Worm (Caenorhabditis elegans) whole organism, L3 larva: ENCODE measurements around the gene nhr-201.

Experiments used
- R02D3.7 ChIP-seq: fragments of 150-350 bp; optimal IDR thresholded peaks from 2 replicates; lab custom pipeline; 2014; ENCODE audit warnings: missing biosample characterization, missing genetic modification characterization
- ZK546.5 ChIP-seq: sonication (generic microtip); optimal IDR thresholded peaks from 2 replicates; lab custom pipeline; 2017; ENCODE audit warnings: missing biosample characterization, missing genetic modification characterization
- ama-1 ChIP-seq: fragments of 150-350 bp; optimal IDR thresholded peaks from 2 replicates; lab custom pipeline; 2018
- ceh-16 ChIP-seq: sonication (generic microtip); optimal IDR thresholded peaks from 2 replicates; lab custom pipeline; 2017; ENCODE audit warnings: missing biosample characterization, missing genetic modification characterization
- ceh-28 ChIP-seq: fragments of 150-350 bp; optimal IDR thresholded peaks from 2 replicates; lab custom pipeline; 2014; ENCODE audit warnings: missing biosample characterization, missing genetic modification reagents, missing genetic modification characterization
- daf-12 ChIP-seq: fragments of 150-350 bp; optimal IDR thresholded peaks from 2 replicates; lab custom pipeline; 2014; ENCODE audit warnings: missing biosample characterization, missing genetic modification reagents, missing genetic modification characterization
- egl-5 ChIP-seq: fragments of 150-350 bp; optimal IDR thresholded peaks from 2 replicates; lab custom pipeline; 2017; ENCODE audit warnings: missing biosample characterization, missing genetic modification reagents, missing genetic modification characterization, inconsistent platforms
- elt-2 ChIP-seq: sonication (generic microtip); optimal IDR thresholded peaks from 2 replicates; lab custom pipeline; 2016; ENCODE audit warnings: missing genetic modification reagents, mild to moderate bottlenecking, missing genetic modification characterization, missing compliant biosample characterization
- elt-3 ChIP-seq, 3 experiments: fragments of 150-350 bp in 1 of 3; sonication (generic microtip) in 2 of 3; optimal IDR thresholded peaks; 2 replicates in 2 of 3; 4 replicates in 1 of 3; lab custom pipeline; 2014 to 2017; ENCODE audit warnings: missing biosample characterization in 3 of 3, missing genetic modification characterization in 3 of 3
- fkh-10 ChIP-seq: sonication (generic microtip); optimal IDR thresholded peaks from 2 replicates; lab custom pipeline; 2017; ENCODE audit warnings: missing biosample characterization, missing genetic modification reagents, missing genetic modification characterization
- hmg-11 ChIP-seq: sonication (generic microtip); optimal IDR thresholded peaks from 2 replicates; lab custom pipeline; 2016; ENCODE audit warnings: missing genetic modification characterization, missing compliant biosample characterization
- jun-1 ChIP-seq: fragments of 150-350 bp; optimal IDR thresholded peaks from 2 replicates; lab custom pipeline; 2014; ENCODE audit warnings: missing biosample characterization, missing genetic modification reagents, missing genetic modification characterization
- lin-15B ChIP-seq: fragments of 150-350 bp; optimal IDR thresholded peaks from 2 replicates; lab custom pipeline; 2014; ENCODE audit warnings: missing biosample characterization, missing genetic modification characterization
- lin-39 ChIP-seq: fragments of 150-350 bp; optimal IDR thresholded peaks from 2 replicates; lab custom pipeline; 2018; ENCODE audit warnings: missing biosample characterization, missing genetic modification reagents, missing genetic modification characterization
- lsy-12 ChIP-seq: sonication (generic microtip); optimal IDR thresholded peaks from 2 replicates; lab custom pipeline; 2016; ENCODE audit warnings: mild to moderate bottlenecking, missing genetic modification characterization, missing compliant biosample characterization
- mdl-1 ChIP-seq: fragments of 150-350 bp; optimal IDR thresholded peaks from 2 replicates; lab custom pipeline; 2014; ENCODE audit warnings: missing biosample characterization, missing genetic modification characterization
- mml-1 ChIP-seq: fragments of 150-350 bp; sonication (generic microtip); optimal IDR thresholded peaks from 3 replicates; lab custom pipeline; 2014; ENCODE audit warnings: missing biosample characterization, missing genetic modification characterization
- nfya-1 ChIP-seq: sonication (generic microtip); optimal IDR thresholded peaks from 2 replicates; lab custom pipeline; 2017; ENCODE audit warnings: missing genetic modification characterization, mild to moderate bottlenecking, missing compliant biosample characterization, antibody characterized with exemption, moderate library complexity; ENCODE audit not compliant: insufficient read depth
- nhr-23 ChIP-seq: fragments of 150-350 bp; optimal IDR thresholded peaks from 2 replicates; lab custom pipeline; 2014; ENCODE audit warnings: missing biosample characterization, missing genetic modification reagents, missing genetic modification characterization
- nhr-237 ChIP-seq: fragments of 150-350 bp; optimal IDR thresholded peaks from 2 replicates; lab custom pipeline; 2014; ENCODE audit warnings: missing biosample characterization, missing genetic modification characterization
- nhr-25 ChIP-seq: sonication (generic microtip); optimal IDR thresholded peaks from 2 replicates; lab custom pipeline; 2017; ENCODE audit warnings: missing biosample characterization, missing genetic modification characterization
- nhr-28 ChIP-seq: fragments of 150-350 bp; optimal IDR thresholded peaks from 2 replicates; lab custom pipeline; 2014; ENCODE audit warnings: missing biosample characterization, missing genetic modification characterization
- nhr-43 ChIP-seq: sonication (generic microtip); optimal IDR thresholded peaks from 2 replicates; lab custom pipeline; 2016; ENCODE audit warnings: mild to moderate bottlenecking, missing genetic modification characterization, missing compliant biosample characterization; ENCODE audit not compliant: poor library complexity, severe bottlenecking
- nhr-76 ChIP-seq: fragments of 150-350 bp; sonication (generic microtip); optimal IDR thresholded peaks from 5 replicates; lab custom pipeline; 2014; ENCODE audit warnings: missing biosample characterization, missing genetic modification characterization
- nhr-77 ChIP-seq: fragments of 150-350 bp; optimal IDR thresholded peaks from 2 replicates; lab custom pipeline; 2014; ENCODE audit warnings: missing biosample characterization, missing genetic modification characterization
- pha-4 ChIP-seq: fragments of 150-350 bp; optimal IDR thresholded peaks from 2 replicates; lab custom pipeline; 2014; ENCODE audit warnings: missing biosample characterization, missing genetic modification reagents, missing genetic modification characterization
- pqm-1 ChIP-seq: fragments of 150-350 bp; optimal IDR thresholded peaks from 2 replicates; lab custom pipeline; 2017; ENCODE audit warnings: missing biosample characterization, missing genetic modification characterization, inconsistent platforms
- snpc-4 ChIP-seq: fragments of 150-350 bp; optimal IDR thresholded peaks from 2 replicates; lab custom pipeline; 2014; ENCODE audit warnings: missing biosample characterization, missing genetic modification characterization
- tbx-2 ChIP-seq: sonication (generic microtip); optimal IDR thresholded peaks from 2 replicates; lab custom pipeline; 2016; ENCODE audit warnings: mild to moderate bottlenecking, missing genetic modification characterization, missing compliant biosample characterization
- unc-39 ChIP-seq: sonication (generic microtip); optimal IDR thresholded peaks from 4 replicates; lab custom pipeline; 2017; ENCODE audit warnings: missing biosample characterization, missing genetic modification characterization
- unc-62 ChIP-seq: fragments of 150-350 bp; sonication (generic microtip); optimal IDR thresholded peaks from 4 replicates; lab custom pipeline; 2014; ENCODE audit warnings: missing biosample characterization, missing genetic modification reagents, missing genetic modification characterization
- zag-1 ChIP-seq: fragments of 150-350 bp; optimal IDR thresholded peaks from 2 replicates; lab custom pipeline; 2014; ENCODE audit warnings: missing biosample characterization, missing genetic modification characterization

nhr-201 gene

DNA sequence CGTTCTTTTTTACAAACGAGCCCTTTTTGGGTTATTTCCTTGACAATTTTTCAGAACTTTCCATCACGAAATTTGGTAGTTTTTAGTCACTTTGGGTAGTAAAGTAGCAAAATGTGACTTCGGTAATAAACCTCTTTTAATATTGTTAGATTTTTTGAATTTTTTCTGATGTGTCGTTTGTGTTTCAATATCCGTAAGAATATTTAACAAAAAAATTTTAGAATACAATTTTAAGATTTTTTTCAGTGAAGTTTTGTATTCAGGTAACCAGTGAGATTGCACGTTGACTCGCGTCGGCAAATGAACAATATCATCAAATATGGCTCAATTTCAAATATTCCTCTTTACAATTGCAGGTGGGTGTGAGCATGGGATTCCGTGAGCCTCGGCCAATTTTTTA is 8.0 kb downstream of the nhr-201 start, which contains the start of gene srt-31:
TSS of gene srt-31 (plus strand) at position 301 of the 400 bp plus-strand sequence.
- no peak for TF ChIP-seq mdl-1 (tag; lab: Kevin White, UChicago)
- no peak for TF ChIP-seq unc-62 (GFP tag; lab: Kevin White, UChicago)
- TF ChIP-seq pqm-1 (tag; lab: Kevin White, UChicago) = no peak
- no peak for TF ChIP-seq elt-2 (tag; lab: Kevin White, UChicago)
- TF ChIP-seq R02D3.7 (tag; lab: Kevin White, UChicago) = no peak

DNA sequence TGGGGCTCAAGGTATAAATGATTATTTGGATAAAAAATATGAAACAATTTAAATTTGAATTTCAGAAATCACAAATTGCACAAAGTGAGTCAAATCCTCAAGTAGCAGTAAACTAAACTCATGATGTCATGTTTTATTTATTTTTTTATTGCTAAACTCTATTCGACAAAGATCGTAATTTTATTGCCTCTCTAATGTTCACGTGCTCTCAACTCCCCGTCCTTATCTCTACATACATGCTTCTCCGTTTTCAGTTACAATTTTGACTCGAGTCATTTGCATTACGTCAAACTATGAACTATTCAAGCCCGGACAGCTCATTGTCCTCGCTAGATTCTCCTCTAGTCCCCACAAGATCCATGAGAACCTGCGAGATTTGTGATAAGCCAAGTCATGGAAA is 9.9 kb downstream of the nhr-201 start, which contains the start of gene nhr-99:
TSS of gene nhr-99 (plus strand) at position 263 of the 400 bp plus-strand sequence.
- TF ChIP-seq egl-5 (tag; lab: Kevin White, UChicago) (no peak), jun-1 (tag; lab: Kevin White, UChicago) (peak; percentile 62), mml-1 (no peak), nhr-43 (tag; lab: Kevin White, UChicago) (no peak), ama-1 (lab: Kevin White, UChicago) (no peak), nhr-76 (tag; lab: Kevin White, UChicago) (no peak), unc-39 (tag; lab: Kevin White, UChicago) (no peak), ceh-16 (no peak), pha-4 (peak; percentile 38), fkh-10 (GFP tag; lab: Kevin White, UChicago) (no peak), nhr-25 (no peak), pqm-1 (tag; lab: Kevin White, UChicago) (peak; percentile 85), lsy-12 (no peak), nhr-77 (tag; lab: Kevin White, UChicago) (no peak), ceh-28 (tag; lab: Kevin White, UChicago) (no peak), elt-2 (tag; lab: Kevin White, UChicago) (peak; percentile 73), nfya-1 (no peak), hmg-11 (no peak)

DNA sequence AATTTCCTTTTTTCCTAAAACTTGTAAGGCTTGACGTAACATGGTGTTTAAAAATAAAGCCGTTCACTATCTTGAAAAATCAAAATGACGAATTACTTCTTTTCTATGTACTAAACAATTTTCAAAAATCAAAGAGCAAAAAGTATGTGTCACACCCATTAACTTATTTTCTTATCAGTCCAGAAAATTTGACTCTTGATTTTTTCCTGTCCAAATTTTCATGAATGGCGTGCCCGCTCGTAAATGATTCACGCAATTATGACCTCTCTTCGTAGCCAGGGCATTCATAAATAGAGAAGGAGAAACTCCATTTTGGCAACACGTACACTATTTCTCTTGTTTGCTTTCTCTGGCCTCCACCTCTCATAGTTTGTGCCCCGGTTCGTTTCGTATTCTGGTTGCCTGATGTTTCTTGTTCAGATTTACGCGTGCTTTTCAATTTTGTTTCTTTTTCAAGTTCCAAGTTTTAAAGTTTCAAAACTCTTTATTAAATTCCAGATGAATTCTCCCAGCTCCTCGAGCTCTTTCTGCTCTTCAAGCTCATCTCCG is 13.1 kb downstream of the nhr-201 start, which contains the start of gene nhr-55:
TSS of gene nhr-55 (plus strand) at position 499 of the 549 bp plus-strand sequence.
- TF ChIP-seq mml-1 (no peak), hmg-11 (no peak), pha-4 (peak; percentile 70), jun-1 (tag; lab: Kevin White, UChicago) (peak; percentile 56), ZK546.5 (tag; lab: Kevin White, UChicago) (no peak), nhr-28 (tag; lab: Kevin White, UChicago) (no peak), nhr-77 (tag; lab: Kevin White, UChicago) (no peak), pqm-1 (tag; lab: Kevin White, UChicago) (peak; percentile 90), elt-2 (tag; lab: Kevin White, UChicago) (peak; percentile 82)

DNA sequence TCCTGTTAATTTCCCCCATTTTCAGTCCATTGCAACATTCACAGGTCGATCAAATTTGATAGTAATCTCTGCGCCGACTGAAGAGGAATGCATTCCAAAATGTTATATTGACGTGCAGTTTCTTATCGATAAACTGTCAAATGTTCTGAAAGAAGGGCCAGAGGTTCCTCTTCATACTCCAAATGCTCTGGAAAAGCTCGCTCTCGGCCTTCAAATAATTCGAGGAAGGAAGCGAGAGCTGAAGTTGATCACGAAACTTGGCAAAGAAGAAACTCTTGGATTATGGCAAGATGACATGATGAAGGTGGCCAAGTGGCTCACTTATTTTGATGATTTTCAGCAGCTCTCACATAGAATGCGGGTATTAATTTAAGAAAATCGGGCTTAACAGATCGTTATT is 14.4 kb downstream of the nhr-201 start:
- TF ChIP-seq nhr-76 (tag; lab: Kevin White, UChicago) = no peak
- TF ChIP-seq, all 47 proteins: peak for 0

DNA sequence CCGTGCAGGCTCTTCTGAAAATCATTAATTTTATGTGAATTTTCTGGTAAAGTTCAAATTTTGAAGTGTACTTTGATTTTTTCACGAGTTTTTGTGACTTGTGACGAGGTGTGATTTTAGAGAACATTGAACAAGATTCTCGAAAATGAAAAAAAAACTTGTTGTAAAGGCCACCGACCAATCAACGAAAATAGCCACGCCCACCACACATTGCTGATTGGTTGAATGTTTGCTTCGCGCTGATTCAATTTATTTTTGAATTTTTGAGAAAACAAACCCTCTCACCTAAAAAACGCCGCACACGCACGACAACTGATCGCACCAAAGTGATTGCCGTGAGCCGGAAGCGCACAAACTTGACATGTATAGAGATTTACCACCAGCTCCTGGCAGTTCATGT is 18.2 kb downstream of the nhr-201 start:
- TF ChIP-seq ama-1 (lab: Kevin White, UChicago) (no peak), lin-15B (tag; lab: Kevin White, UChicago) (no peak), nfya-1 (peak; percentile 74), nhr-23 (tag; lab: Kevin White, UChicago) (no peak), ZK546.5 (tag; lab: Kevin White, UChicago) (no peak), lsy-12 (no peak), R02D3.7 (tag; lab: Kevin White, UChicago) (no peak), pqm-1 (tag; lab: Kevin White, UChicago) (peak; percentile 0)

DNA sequence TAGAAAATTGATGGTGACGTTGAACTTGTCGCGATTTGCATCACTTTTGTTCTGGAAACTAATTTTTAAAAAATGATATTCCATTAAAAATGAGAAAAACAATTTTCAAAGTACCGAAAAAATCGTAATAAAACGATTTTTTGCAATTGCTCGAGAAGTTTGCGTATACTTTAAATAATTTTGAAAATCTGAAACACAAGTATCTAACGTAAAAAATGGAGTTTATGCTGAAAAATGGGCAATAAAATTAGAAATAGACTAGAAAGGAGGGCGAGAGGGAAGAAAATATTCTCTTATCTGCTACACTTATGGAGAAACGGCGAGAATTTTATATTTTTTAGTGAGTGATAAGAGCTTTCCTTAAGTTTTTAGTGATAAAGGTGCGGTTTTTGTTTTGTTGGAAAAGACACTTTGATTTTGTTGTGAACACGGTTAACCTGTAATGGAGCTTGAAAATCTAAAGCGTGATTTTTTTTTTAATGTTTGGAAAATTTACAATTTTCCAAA is 18.7 kb downstream of the nhr-201 start, which contains the start of gene nhr-130:
TSS of gene nhr-130 (minus strand) at position 51 of the 507 bp plus-strand sequence.
- TF ChIP-seq lin-15B (tag; lab: Kevin White, UChicago) (no peak), elt-2 (tag; lab: Kevin White, UChicago) (peak; percentile 90), elt-3 (tag; optimal IDR thresholded peaks at IDR 0.05; lab: Kevin White, UChicago) (no peak), zag-1 (tag; lab: Kevin White, UChicago) (no peak), pha-4 (peak; percentile 20), lin-39 (tag; lab: Kevin White, UChicago) (no peak), ceh-28 (tag; lab: Kevin White, UChicago) (no peak), unc-39 (tag; lab: Kevin White, UChicago) (no peak), nhr-28 (tag; lab: Kevin White, UChicago) (no peak), nhr-237 (tag; lab: Kevin White, UChicago) (no peak), tbx-2 (tag; lab: Kevin White, UChicago) (no peak), pqm-1 (tag; lab: Kevin White, UChicago) (peak; percentile 77), nhr-25 (no peak), snpc-4 (tag; lab: Kevin White, UChicago) (no peak), daf-12 (no peak), nhr-43 (tag; lab: Kevin White, UChicago) (no peak)
